Worm (Caenorhabditis elegans): Measurements from ENCODE around the gene T02D1.7.

The T02D1.7 gene

DNA sequence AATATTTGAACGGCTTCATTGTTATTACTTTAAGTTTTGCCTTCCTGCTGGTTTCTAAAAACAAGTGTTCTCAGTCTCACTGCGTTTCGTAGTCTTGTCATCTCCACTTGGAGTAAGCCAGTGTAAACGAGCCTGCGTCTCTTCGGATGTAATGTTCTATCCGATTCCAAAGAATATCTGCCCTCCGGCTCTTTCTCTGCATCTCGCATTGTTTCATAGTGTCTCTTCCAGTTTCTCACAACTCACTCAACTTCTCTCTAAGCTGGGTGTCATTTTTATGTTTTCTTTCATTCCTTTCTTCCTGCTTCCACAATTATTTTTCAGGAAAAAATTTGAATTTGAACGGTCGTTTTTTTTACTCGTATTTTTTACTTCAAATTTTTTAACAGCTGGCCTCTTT, 20.0 kb upstream of the T02D1.7 start:
- no peak for TF ChIP-seq F16B12.6 (tag; optimal IDR thresholded peaks at IDR 0.05)
- TF ChIP-seq fkh-8 (tag; optimal IDR thresholded peaks at IDR 0.05) = peak; percentile 35
- TF ChIP-seq lin-39 (tag; optimal IDR thresholded peaks at IDR 0.05) = no peak
- peak; percentile 38 for TF ChIP-seq swsn-7 (tag; optimal IDR thresholded peaks at IDR 0.05)
- TF ChIP-seq nhr-71 (tag; optimal IDR thresholded peaks at IDR 0.05) = peak; percentile 37
- peak in 1 of 2 experiments; percentile 27 for TF ChIP-seq lin-35 (GFP tag; optimal IDR thresholded peaks at IDR 0.05)
- peak; percentile 9 for TF ChIP-seq zag-1 (tag; optimal IDR thresholded peaks at IDR 0.05)
- no peak for TF ChIP-seq sptf-1 (tag; optimal IDR thresholded peaks at IDR 0.05)
- TF ChIP-seq tlp-1 (tag; optimal IDR thresholded peaks at IDR 0.05) = no peak
- TF ChIP-seq Y116A8C.19 (tag; optimal IDR thresholded peaks at IDR 0.05; ENCODE audit: borderline replicate concordance) = no peak
- peak in 1 of 3 experiments; percentile 40 for TF ChIP-seq ceh-82 (tag; optimal IDR thresholded peaks at IDR 0.05)
- TF ChIP-seq snu-23 (GFP tag; optimal IDR thresholded peaks at IDR 0.05) = peak; percentile 27
- TF ChIP-seq elt-2 (tag; optimal IDR thresholded peaks at IDR 0.05) = no peak
- TF ChIP-seq isw-1 (GFP tag; IDR thresholded peaks at IDR 0.05) = no peak
- TF ChIP-seq nhr-47 (tag; optimal IDR thresholded peaks at IDR 0.05) = peak; percentile 6
- no peak for TF ChIP-seq skn-1 (tag; optimal IDR thresholded peaks at IDR 0.05)
- TF ChIP-seq pqm-1 (tag; optimal IDR thresholded peaks at IDR 0.05) = no peak
- TF ChIP-seq lin-15B (tag; optimal IDR thresholded peaks at IDR 0.05) = no peak
- no peak for TF ChIP-seq unc-62 (GFP tag; optimal IDR thresholded peaks at IDR 0.05)
- no peak for TF ChIP-seq sup-37 (GFP tag; optimal IDR thresholded peaks at IDR 0.05)
- TF ChIP-seq nhr-19 (GFP tag; conservative IDR thresholded peaks at IDR 0.05) = peak; percentile 27; the same call in 1 of the 2 replicates
- no peak for TF ChIP-seq hlh-4 (tag; optimal IDR thresholded peaks at IDR 0.05)
- no peak for TF ChIP-seq lin-13 (GFP tag; optimal IDR thresholded peaks at IDR 0.05)
- peak; percentile 11 for TF ChIP-seq unc-86 (tag; optimal IDR thresholded peaks at IDR 0.05)
- TF ChIP-seq nhr-90 (tag; optimal IDR thresholded peaks at IDR 0.05; ENCODE audit: poor library complexity) = no peak
- no peak for TF ChIP-seq aly-2 (tag; optimal IDR thresholded peaks at IDR 0.05)
- TF ChIP-seq pax-3 (tag; optimal IDR thresholded peaks at IDR 0.05) = no peak
- no peak for TF ChIP-seq C16A3.4 (tag; optimal IDR thresholded peaks at IDR 0.05)
- no peak for TF ChIP-seq ets-5 (GFP tag; IDR thresholded peaks at IDR 0.05)
- no peak for TF ChIP-seq snpc-4 (tag; optimal IDR thresholded peaks at IDR 0.05)
- no peak for TF ChIP-seq elt-3 (tag; optimal IDR thresholded peaks at IDR 0.05)
- TF ChIP-seq nhr-77 (tag; optimal IDR thresholded peaks at IDR 0.05) = peak; percentile 40
- no peak for TF ChIP-seq zip-4 (GFP tag; optimal IDR thresholded peaks at IDR 0.05)
- TF ChIP-seq sox-4 (tag; optimal IDR thresholded peaks at IDR 0.05) = no peak
- TF ChIP-seq efl-1 (optimal IDR thresholded peaks at IDR 0.05) = peak; percentile 30 to 45
- TF ChIP-seq efl-1 (GFP tag; optimal IDR thresholded peaks at IDR 0.05 in 1 of 2) = no peak
- peak; percentile 28 for TF ChIP-seq mep-1 (tag; optimal IDR thresholded peaks at IDR 0.05)
- TF ChIP-seq ama-1 (optimal IDR thresholded peaks at IDR 0.05) = no peak
- TF ChIP-seq ztf-11 (tag; optimal IDR thresholded peaks at IDR 0.05) = no peak
- TF ChIP-seq blmp-1 (tag; optimal IDR thresholded peaks at IDR 0.05) = no peak
- peak; percentile 85 for TF ChIP-seq lin-14 (GFP tag; optimal IDR thresholded peaks at IDR 0.05)
- TF ChIP-seq rnt-1 (tag; optimal IDR thresholded peaks at IDR 0.05) = no peak
- TF ChIP-seq nhr-76 (tag; optimal IDR thresholded peaks at IDR 0.05) = no peak
- no peak for TF ChIP-seq efl-3 (GFP tag; optimal IDR thresholded peaks at IDR 0.05)

DNA sequence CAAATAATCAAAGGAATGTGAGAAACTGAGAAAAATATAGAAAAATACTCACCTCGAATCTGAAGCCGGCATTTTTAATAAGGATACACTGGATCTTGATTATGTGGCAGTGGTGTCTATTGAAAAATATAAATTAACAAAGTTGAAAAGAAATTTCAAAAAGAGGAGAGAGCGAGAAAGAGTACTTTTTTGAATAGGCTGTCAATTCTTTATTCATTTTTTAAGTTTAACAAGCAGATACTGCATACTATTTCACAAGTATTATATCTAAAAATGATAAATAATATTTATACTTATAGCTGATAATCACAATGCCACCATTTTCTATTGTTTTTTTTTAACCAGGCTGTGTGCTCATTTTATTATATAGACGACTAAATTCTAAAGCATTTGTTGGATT, 10.8 kb upstream of the T02D1.7 start, which contains the start of gene npr-26:
Gene npr-26, minus strand, starts transcription at position 101 of the 400 bp plus-strand sequence.
- TF ChIP-seq pqm-1 (tag; optimal IDR thresholded peaks at IDR 0.05) (no peak), nhr-19 (GFP tag; conservative IDR thresholded peaks at IDR 0.05) (no peak)
